Worm (Caenorhabditis elegans): ENCODE data around the gene rei-1.

- TF ChIP-seq elt-3 (tag; optimal IDR thresholded peaks at IDR 0.05): no peak
- no peak for TF ChIP-seq ces-1 (GFP tag; optimal IDR thresholded peaks at IDR 0.05)
- TF ChIP-seq jun-1 (tag; optimal IDR thresholded peaks at IDR 0.05): no peak
- TF ChIP-seq lin-35 (GFP tag; optimal IDR thresholded peaks at IDR 0.05): no peak
- TF ChIP-seq zag-1 (tag; optimal IDR thresholded peaks at IDR 0.05): no peak
- TF ChIP-seq dpl-1 (GFP tag; optimal IDR thresholded peaks at IDR 0.05): no peak
- TF ChIP-seq ceh-82 (tag; optimal IDR thresholded peaks at IDR 0.05): no peak
- no peak for TF ChIP-seq pqm-1 (tag; optimal IDR thresholded peaks at IDR 0.05)
- TF ChIP-seq ama-1 (optimal IDR thresholded peaks at IDR 0.05): no peak
- TF ChIP-seq nhr-28 (tag; optimal IDR thresholded peaks at IDR 0.05): no peak
- TF ChIP-seq sup-37 (GFP tag; optimal IDR thresholded peaks at IDR 0.05): no peak
These were observed 45.2 kb upstream of the rei-1 start for ce11 chrIII:4143170-4143569.
